Fruit fly (Drosophila melanogaster): Measurements from ENCODE around the gene Lar.
A peak's percentile ranks its signal among the peaks of the same experiment; 100 is the strongest.

Lar gene

dm6 chr2L:19764581-19765136 lies 178.2 kb downstream of the Lar start:
- TF ChIP-seq Dll (GFP tag; IDR thresholded peaks at IDR 0.05; ENCODE audit: partially characterized antibody) (0 out of 4 replicates have a peak, but pooled peaks have one; percentile 15), Med (GFP tag) (peak; percentile 59), Optix (GFP tag; IDR thresholded peaks at IDR 0.05) (no peak), chinmo (GFP tag; IDR thresholded peaks at IDR 0.05; ENCODE audit: partially characterized antibody) (peak; percentile 43; the same call in 1 of the 4 replicates), CG12391 (tag; optimal IDR thresholded peaks at IDR 0.05) (peak; percentile 45), CG15514 (GFP tag; optimal IDR thresholded peaks at IDR 0.05) (no peak), Sox100B (GFP tag; optimal IDR thresholded peaks at IDR 0.05) (peak; percentile 53), sima (GFP tag; optimal IDR thresholded peaks at IDR 0.05) (no peak), Trl (optimal IDR thresholded peaks at IDR 0.05) (peak; percentile 83 to 88), Trl (GFP tag; optimal IDR thresholded peaks at IDR 0.05) (no peak), eve (GFP tag; optimal IDR thresholded peaks at IDR 0.05) (peak in 1 of 2 experiments; percentile 18), CG14667 (GFP tag; IDR thresholded peaks at IDR 0.05) (no peak), exex (tag; optimal IDR thresholded peaks at IDR 0.05) (peak; percentile 54), Hey (tag; optimal IDR thresholded peaks at IDR 0.05) (peak; percentile 20), CG3163 (GFP tag; optimal IDR thresholded peaks at IDR 0.05) (peak; percentile 91), twi (tag; optimal IDR thresholded peaks at IDR 0.05) (peak; percentile 50), CG34376 (GFP tag; optimal IDR thresholded peaks at IDR 0.05) (peak; percentile 83), CG12744 (GFP tag; optimal IDR thresholded peaks at IDR 0.05) (no peak), CG13287 (GFP tag; IDR thresholded peaks at IDR 0.05; ENCODE audit: partially characterized antibody) (peak; percentile 23; the same call in 1 of the 2 replicates), en (GFP tag; optimal IDR thresholded peaks at IDR 0.05) (no peak), CG14710 (tag; optimal IDR thresholded peaks at IDR 0.05) (peak; percentile 21), Meics (GFP tag; optimal IDR thresholded peaks at IDR 0.05) (peak; percentile 45), CG7372 (GFP tag; IDR thresholded peaks at IDR 0.05) (no peak), Hand (GFP tag; optimal IDR thresholded peaks at IDR 0.05) (no peak), CG15601 (tag; optimal IDR thresholded peaks at IDR 0.05) (no peak), CG12769 (tag; optimal IDR thresholded peaks at IDR 0.05) (peak; percentile 17), al (GFP tag; IDR thresholded peaks at IDR 0.05) (no peak), CG6791 (GFP tag; IDR thresholded peaks at IDR 0.05; ENCODE audit: partially characterized antibody) (no peak), peb (GFP tag; IDR thresholded peaks at IDR 0.05) (no peak)

dm6 chr2L:19765406-19765805 lies 179.0 kb downstream of the Lar start:
- TF ChIP-seq BEAF-32 (GFP tag; optimal IDR thresholded peaks at IDR 0.05), result no peak
- peak; percentile 62; the same call in 1 of the 2 replicates for TF ChIP-seq seq (GFP tag; IDR thresholded peaks at IDR 0.05)
- TF ChIP-seq ewg (GFP tag; optimal IDR thresholded peaks at IDR 0.05), result peak; percentile 69
- peak; percentile 89 for TF ChIP-seq Nf-YC (tag; optimal IDR thresholded peaks at IDR 0.05)
- no peak for TF ChIP-seq Sin3A (optimal IDR thresholded peaks at IDR 0.05)
- TF ChIP-seq Med (GFP tag), result peak; percentile 34
- TF ChIP-seq chinmo (GFP tag; IDR thresholded peaks at IDR 0.05; ENCODE audit: partially characterized antibody), result 0 out of 4 replicates have a peak, but pooled peaks have one; percentile 49
- TF ChIP-seq Nf-YB (GFP tag; optimal IDR thresholded peaks at IDR 0.05), result peak; percentile 83

- TF ChIP-seq CG6175 (GFP tag; IDR thresholded peaks at IDR 0.05) (no peak), croc (GFP tag; conservative IDR thresholded peaks at IDR 0.05) (no peak), CG18599 (GFP tag; optimal IDR thresholded peaks at IDR 0.05) (no peak), maf-S (GFP tag; optimal IDR thresholded peaks at IDR 0.05) (no peak), fd102C (GFP tag; optimal IDR thresholded peaks at IDR 0.05) (no peak), CG8281 (tag; optimal IDR thresholded peaks at IDR 0.05) (no peak), unpg (GFP tag; optimal IDR thresholded peaks at IDR 0.05) (no peak), HmgD (GFP tag; optimal IDR thresholded peaks at IDR 0.05) (no peak), H15 (GFP tag; IDR thresholded peaks at IDR 0.05) (no peak), nmo (GFP tag; optimal IDR thresholded peaks at IDR 0.05) (no peak), CG34422 (GFP tag; IDR thresholded peaks at IDR 0.05) (0 out of 3 replicates have a peak, but pooled peaks have one; percentile 23), gce (GFP tag; IDR thresholded peaks at IDR 0.05) (no peak), CG11723 (GFP tag; optimal IDR thresholded peaks at IDR 0.05) (no peak), CG1832 (GFP tag; optimal IDR thresholded peaks at IDR 0.05) (peak; percentile 10), CG8765 (GFP tag; IDR thresholded peaks at IDR 0.05) (0 out of 2 replicates have a peak, but pooled peaks have one; percentile 27)
These were observed 182.5 kb downstream of the Lar start, which contains the start of gene bsh for dm6 chr2L:19768967-19769366. Gene bsh (minus strand): TSS chr2L:19769067.

All from whole organism, embryonic.